Worm (Caenorhabditis elegans) whole organism, L4/young adult: ENCODE measurements around the gene ZK1098.9.

Source experiments
- dao-5 ChIP-seq: sonication (generic microtip); optimal IDR thresholded peaks from 2 replicates; lab custom pipeline; 2016; ENCODE audit warnings: missing genotype, missing genetic modification characterization, moderate library complexity, missing compliant biosample characterization
- him-1 ChIP-seq: sonication (generic microtip); optimal IDR thresholded peaks from 2 replicates; lab custom pipeline; 2016; ENCODE audit warnings: missing genotype, missing genetic modification reagents, missing genetic modification characterization, missing compliant biosample characterization

ce11 chrIII:9497412-9497811, 46.8 kb upstream of the ZK1098.9 start:
- TF ChIP-seq him-1 (tag; lab: Kevin White, UChicago) (no peak), dao-5 (tag; lab: Kevin White, UChicago) (no peak)
